Worm (Caenorhabditis elegans): ENCODE results near the gene set-13.

set-13 gene

DNA sequence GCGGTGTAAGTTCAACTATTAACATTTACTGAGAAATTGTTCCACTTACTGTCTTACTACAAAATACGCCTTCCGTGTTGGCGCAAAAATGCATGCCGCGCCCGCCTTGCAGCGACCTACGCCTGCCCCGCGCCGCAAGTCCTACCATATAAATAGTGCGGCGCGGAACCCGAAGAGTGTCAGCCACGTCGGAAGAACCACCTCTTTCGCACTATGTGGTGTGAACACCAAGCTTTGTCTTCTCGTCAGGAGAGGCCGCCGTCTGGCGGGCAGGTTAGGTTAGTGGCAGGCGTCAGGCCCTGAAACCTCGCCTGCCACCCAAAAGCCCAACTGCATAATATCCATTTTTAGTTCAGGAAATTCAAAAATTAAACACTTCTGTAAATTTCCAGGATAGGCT lies 48.6 kb downstream of the set-13 start:
- TF ChIP-seq Y55F3AM.14 (GFP tag; optimal IDR thresholded peaks at IDR 0.05) (no peak), egl-27 (tag; optimal IDR thresholded peaks at IDR 0.05) (no peak), fos-1 (tag; optimal IDR thresholded peaks at IDR 0.05) (no peak), ceh-16 (tag; optimal IDR thresholded peaks at IDR 0.05) (no peak), crh-2 (tag; optimal IDR thresholded peaks at IDR 0.05) (no peak), mab-5 (tag; optimal IDR thresholded peaks at IDR 0.05) (no peak), sma-3 (GFP tag; optimal IDR thresholded peaks at IDR 0.05) (no peak), unc-39 (tag; optimal IDR thresholded peaks at IDR 0.05) (no peak), nhr-12 (tag; optimal IDR thresholded peaks at IDR 0.05) (no peak), R02D3.7 (tag; optimal IDR thresholded peaks at IDR 0.05) (no peak), nhr-237 (tag; optimal IDR thresholded peaks at IDR 0.05) (no peak), nhr-10 (tag; optimal IDR thresholded peaks at IDR 0.05) (no peak), zag-1 (tag; optimal IDR thresholded peaks at IDR 0.05) (no peak), ama-1 (optimal IDR thresholded peaks at IDR 0.05) (no peak), ztf-4 (tag; optimal IDR thresholded peaks at IDR 0.05) (no peak), alr-1 (tag; optimal IDR thresholded peaks at IDR 0.05) (no peak), mdl-1 (tag; optimal IDR thresholded peaks at IDR 0.05) (no peak), elt-3 (tag; optimal IDR thresholded peaks at IDR 0.05) (no peak), sem-4 (tag; optimal IDR thresholded peaks at IDR 0.05) (no peak), C34F6.9 (tag; optimal IDR thresholded peaks at IDR 0.05) (no peak)

DNA sequence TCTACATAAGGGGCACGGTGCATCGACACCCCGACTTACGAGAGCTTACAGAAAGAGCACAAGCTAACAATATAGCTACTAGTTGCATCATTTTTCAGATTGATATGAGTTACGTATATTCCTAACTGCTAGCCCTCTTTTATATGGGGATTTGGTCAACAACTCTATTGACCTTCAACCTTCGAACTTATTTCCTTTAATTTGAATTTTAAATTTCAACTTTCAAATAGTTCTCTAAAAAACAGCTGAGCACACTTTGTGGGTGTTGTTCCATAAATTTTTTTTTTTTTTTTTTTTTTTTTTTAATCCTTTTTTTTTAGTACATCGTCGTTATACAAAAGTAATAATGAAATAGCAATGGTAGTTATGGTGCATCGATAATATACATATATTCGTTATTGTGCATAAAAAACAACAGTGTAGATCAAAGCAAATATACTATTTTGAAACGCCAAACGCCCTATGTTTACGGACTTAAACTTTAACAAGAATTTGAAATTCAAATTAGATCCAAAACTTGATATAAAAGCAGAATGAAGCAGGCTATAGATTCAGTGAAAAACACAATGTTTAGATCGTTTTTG lies 49.9 kb downstream of the set-13 start, which contains the start of the genes Y110A2AL.9 and Y110A2AL.3:
Gene Y110A2AL.9 (minus strand): TSS at position 101 of the 584 bp plus-strand sequence.
Gene Y110A2AL.3 (plus strand): TSS at position 534 of the 584 bp plus-strand sequence.
- TF ChIP-seq ceh-82 (tag; optimal IDR thresholded peaks at IDR 0.05) = no peak

DNA sequence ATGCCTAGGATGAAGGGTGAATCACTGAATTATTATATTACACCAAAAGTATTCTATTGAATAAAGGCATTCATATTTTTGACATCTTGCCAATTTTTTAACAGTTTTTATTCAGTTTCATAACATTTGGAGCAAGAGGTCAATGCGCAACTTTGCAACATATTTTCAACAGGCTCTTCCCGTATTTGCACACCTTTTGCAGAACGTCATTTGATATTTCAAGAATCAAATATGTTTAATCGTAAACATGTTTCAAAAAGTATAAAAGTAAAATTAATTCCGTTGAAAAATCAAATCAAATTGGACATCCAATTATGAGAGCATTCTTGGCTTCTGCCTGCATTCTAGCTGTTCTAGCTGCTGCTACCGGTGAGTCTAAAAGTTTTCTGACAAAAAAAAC lies 50.9 kb downstream of the set-13 start, which contains the start of gene Y110A2AL.2:
Gene Y110A2AL.2 (plus strand): TSS at position 301 of the 400 bp plus-strand sequence.
- TF ChIP-seq sma-3 (GFP tag; optimal IDR thresholded peaks at IDR 0.05) = no peak
- no peak for TF ChIP-seq mbf-1 (tag; optimal IDR thresholded peaks at IDR 0.05)
- TF ChIP-seq F13H6.1 (tag; optimal IDR thresholded peaks at IDR 0.05) = no peak
- TF ChIP-seq ama-1 (optimal IDR thresholded peaks at IDR 0.05) = no peak
- TF ChIP-seq unc-39 (tag; optimal IDR thresholded peaks at IDR 0.05) = no peak
- TF ChIP-seq nhr-129 (tag; optimal IDR thresholded peaks at IDR 0.05) = no peak
- no peak for TF ChIP-seq alr-1 (tag; optimal IDR thresholded peaks at IDR 0.05)
- no peak for TF ChIP-seq elt-1 (tag; optimal IDR thresholded peaks at IDR 0.05)
